Worm (Caenorhabditis elegans) whole organism, L4 larva: ENCODE results near the gene mtx-2.

Experiments
- F10B5.3 ChIP-seq: sonication (generic microtip); optimal IDR thresholded peaks from 2 replicates; lab custom pipeline; 2016; ENCODE audit warnings: mild to moderate bottlenecking, missing genetic modification characterization, missing compliant biosample characterization
- F37D6.2 ChIP-seq: sonication (generic microtip); optimal IDR thresholded peaks from 2 replicates; lab custom pipeline; 2016; ENCODE audit warnings: mild to moderate bottlenecking, missing genetic modification characterization, missing compliant biosample characterization
- F49E8.2 ChIP-seq: sonication (generic microtip); optimal IDR thresholded peaks from 2 replicates; lab custom pipeline; 2016; ENCODE audit warnings: missing compliant biosample characterization, mild to moderate bottlenecking, missing genetic modification characterization, borderline replicate concordance
- R02D3.7 ChIP-seq: fragments of 150-350 bp; sonication (generic microtip); optimal IDR thresholded peaks from 3 replicates; lab custom pipeline; 2014; ENCODE audit warnings: missing biosample characterization, missing genetic modification characterization
- aha-1 ChIP-seq: fragments of 150-350 bp; peaks from one replicate; lab custom pipeline; 2014; ENCODE audit warnings: missing biosample characterization, missing genetic modification characterization
- ceh-20 ChIP-seq: fragments of 200-800 bp; sonication (Bioruptor generic); IDR thresholded peaks from 2 replicates; pipeline ENCODE4 v1.3.6; 2022; ENCODE audit warnings: missing genetic modification reagents, missing genetic modification characterization, missing compliant biosample characterization
- ceh-62 ChIP-seq: sonication (generic microtip); optimal IDR thresholded peaks from 2 replicates; lab custom pipeline; 2017; ENCODE audit warnings: missing biosample characterization, missing genetic modification characterization
- ces-1 ChIP-seq: fragments of 150-350 bp; sonication (generic microtip); optimal IDR thresholded peaks from 4 replicates; lab custom pipeline; 2014; ENCODE audit warnings: missing biosample characterization, missing genetic modification reagents, missing genetic modification characterization
- daf-19 ChIP-seq: fragments of 200-800 bp; sonication (Bioruptor generic); conservative IDR thresholded peaks from 2 replicates; pipeline ENCODE4 v1.3.6; 2022; ENCODE audit warnings: missing genetic modification characterization, missing compliant biosample characterization
- dmd-6 ChIP-seq: fragments of 200-800 bp; sonication (Bioruptor generic); IDR thresholded peaks from 2 replicates; pipeline ENCODE4 v1.3.6; 2022; ENCODE audit warnings: missing genetic modification reagents, missing genetic modification characterization, missing compliant biosample characterization
- dve-1 ChIP-seq: sonication (generic microtip); optimal IDR thresholded peaks from 2 replicates; lab custom pipeline; 2017; ENCODE audit warnings: antibody characterized with exemption, mild to moderate bottlenecking, missing genetic modification characterization, missing compliant biosample characterization; ENCODE audit not compliant: insufficient read depth
- egl-27 ChIP-seq: sonication (generic microtip); optimal IDR thresholded peaks from 3 replicates; lab custom pipeline; 2017; ENCODE audit warnings: missing biosample characterization, missing genetic modification reagents, missing genetic modification characterization
- egl-43 ChIP-seq: fragments of 200-800 bp; sonication (Bioruptor generic); IDR thresholded peaks from 2 replicates; pipeline ENCODE4 v1.3.6; 2022; ENCODE audit warnings: missing genetic modification reagents, missing genetic modification characterization, missing compliant biosample characterization
- hif-1 ChIP-seq, 2 experiments: sonication (generic microtip); optimal IDR thresholded peaks; 2 replicates each; lab custom pipeline; 2016 to 2017; ENCODE audit warnings: missing compliant biosample characterization in 2 of 2, missing genetic modification characterization in 2 of 2, missing genetic modification reagents in 2 of 2, missing genotype in 2 of 2, mild to moderate bottlenecking in 1 of 2
- hlh-11 ChIP-seq: fragments of 200-800 bp; sonication (Bioruptor generic); optimal IDR thresholded peaks from 2 replicates; lab custom pipeline; 2018; ENCODE audit warnings: mild to moderate bottlenecking, missing genetic modification characterization, missing compliant biosample characterization
- hlh-30 ChIP-seq: sonication (generic microtip); optimal IDR thresholded peaks from 2 replicates; lab custom pipeline; 2017; ENCODE audit warnings: antibody characterized with exemption, mild to moderate bottlenecking, missing genetic modification characterization, missing compliant biosample characterization; ENCODE audit not compliant: insufficient read depth
- hmg-1.1 ChIP-seq: fragments of 200-800 bp; sonication (Bioruptor generic); IDR thresholded peaks from 2 replicates; pipeline ENCODE4 v1.3.6; 2022; ENCODE audit warnings: missing genetic modification reagents, missing genetic modification characterization, missing compliant biosample characterization
- lim-7 ChIP-seq: fragments of 200-800 bp; sonication (Bioruptor generic); IDR thresholded peaks from 2 replicates; pipeline ENCODE4 v1.3.6; 2022; ENCODE audit warnings: missing genetic modification characterization, missing compliant biosample characterization
- lin-1 ChIP-seq: fragments of 200-800 bp; sonication (Bioruptor generic); IDR thresholded peaks from 2 replicates; pipeline ENCODE4 v1.3.6; 2022; ENCODE audit warnings: missing genetic modification reagents, missing genetic modification characterization, missing compliant biosample characterization
- lin-15B ChIP-seq: fragments of 150-350 bp; sonication (generic microtip); optimal IDR thresholded peaks from 3 replicates; lab custom pipeline; 2014; ENCODE audit warnings: missing biosample characterization, missing genetic modification characterization
- lsy-2 ChIP-seq, 2 experiments: fragments of 150-350 bp in 1 of 2; sonication (generic microtip) in 1 of 2; optimal IDR thresholded peaks; 2 replicates each; lab custom pipeline; 2014 to 2017; ENCODE audit warnings: missing biosample characterization in 2 of 2, missing genetic modification characterization in 2 of 2
- mdl-1 ChIP-seq, 2 experiments: fragments of 150-350 bp in 1 of 2; sonication (generic microtip) in 1 of 2; optimal IDR thresholded peaks; 2 replicates each; lab custom pipeline; 2014 to 2017; ENCODE audit warnings: missing biosample characterization in 2 of 2, missing genetic modification characterization in 2 of 2
- mdt-29 ChIP-seq: fragments of 200-800 bp; sonication (Bioruptor generic); IDR thresholded peaks from 2 replicates; pipeline ENCODE4 v1.3.6; 2022; ENCODE audit warnings: missing genetic modification reagents, missing genetic modification characterization, missing compliant biosample characterization
- mep-1 ChIP-seq: fragments of 150-350 bp; sonication (generic microtip); optimal IDR thresholded peaks from 3 replicates; lab custom pipeline; 2014; ENCODE audit warnings: missing biosample characterization, missing genetic modification characterization
- mes-2 ChIP-seq: sonication (generic microtip); optimal IDR thresholded peaks from 2 replicates; lab custom pipeline; 2016; ENCODE audit warnings: missing genotype, mild to moderate bottlenecking, missing genetic modification characterization, missing compliant biosample characterization; ENCODE audit not compliant: poor library complexity, severe bottlenecking
- mxl-3 ChIP-seq: fragments of 200-800 bp; sonication (Bioruptor generic); optimal IDR thresholded peaks from 2 replicates; lab custom pipeline; 2018; ENCODE audit warnings: mild to moderate bottlenecking, missing genetic modification characterization, missing compliant biosample characterization
- nhr-11 ChIP-seq: fragments of 150-350 bp; optimal IDR thresholded peaks from 2 replicates; lab custom pipeline; 2014; ENCODE audit warnings: missing biosample characterization, missing genetic modification characterization
- nhr-111 ChIP-seq: fragments of 200-800 bp; sonication (Bioruptor generic); optimal IDR thresholded peaks from 2 replicates; lab custom pipeline; 2018; ENCODE audit warnings: mild to moderate bottlenecking, missing genetic modification characterization, missing compliant biosample characterization
- nhr-28 ChIP-seq: fragments of 150-350 bp; optimal IDR thresholded peaks from 2 replicates; lab custom pipeline; 2014; ENCODE audit warnings: missing biosample characterization, missing genetic modification characterization
- nhr-41 ChIP-seq: fragments of 200-800 bp; sonication (Bioruptor generic); IDR thresholded peaks from 2 replicates; pipeline ENCODE4 v1.3.6; 2022; ENCODE audit warnings: missing genetic modification reagents, missing genetic modification characterization, missing compliant biosample characterization
- nhr-76 ChIP-seq: fragments of 150-350 bp; optimal IDR thresholded peaks from 2 replicates; lab custom pipeline; 2014; ENCODE audit warnings: missing biosample characterization, missing genetic modification characterization
- rbr-2 ChIP-seq: sonication (generic microtip); optimal IDR thresholded peaks from 2 replicates; lab custom pipeline; 2016; ENCODE audit warnings: missing genotype, missing genetic modification characterization, missing compliant biosample characterization
- set-16 ChIP-seq: fragments of 200-800 bp; sonication (Bioruptor generic); IDR thresholded peaks from 2 replicates; pipeline ENCODE4 v1.3.6; 2022; ENCODE audit warnings: missing genetic modification reagents, missing genetic modification characterization, missing compliant biosample characterization
- spr-1 ChIP-seq: sonication (generic microtip); optimal IDR thresholded peaks from 2 replicates; lab custom pipeline; 2016; ENCODE audit warnings: mild to moderate bottlenecking, missing genetic modification characterization, missing compliant biosample characterization
- tra-1 ChIP-seq: fragments of 200-800 bp; sonication (Bioruptor generic); IDR thresholded peaks from 2 replicates; pipeline ENCODE4 v1.3.6; 2022; ENCODE audit warnings: missing genetic modification reagents, missing genetic modification characterization, missing compliant biosample characterization
- unc-62 ChIP-seq, 3 experiments: fragments of 150-350 bp in 1 of 3; sonication (generic microtip); optimal IDR thresholded peaks in 2 of 3; peaks in 1 of 3; 1 replicate in 1 of 3; 2 replicates in 2 of 3; lab custom pipeline; 2014 to 2017; ENCODE audit warnings: missing biosample characterization in 3 of 3, missing genetic modification characterization in 3 of 3, missing genetic modification reagents in 3 of 3, missing genotype in 1 of 3
- zfp-3 ChIP-seq: fragments of 200-800 bp; sonication (Bioruptor generic); conservative IDR thresholded peaks from 2 replicates; pipeline ENCODE4 v1.3.6; 2022; ENCODE audit warnings: missing genetic modification reagents, missing genetic modification characterization, missing compliant biosample characterization
- ztf-11 ChIP-seq: fragments of 150-350 bp; optimal IDR thresholded peaks from 2 replicates; lab custom pipeline; 2014; ENCODE audit warnings: missing biosample characterization, missing genetic modification characterization

Gene mtx-2

DNA sequence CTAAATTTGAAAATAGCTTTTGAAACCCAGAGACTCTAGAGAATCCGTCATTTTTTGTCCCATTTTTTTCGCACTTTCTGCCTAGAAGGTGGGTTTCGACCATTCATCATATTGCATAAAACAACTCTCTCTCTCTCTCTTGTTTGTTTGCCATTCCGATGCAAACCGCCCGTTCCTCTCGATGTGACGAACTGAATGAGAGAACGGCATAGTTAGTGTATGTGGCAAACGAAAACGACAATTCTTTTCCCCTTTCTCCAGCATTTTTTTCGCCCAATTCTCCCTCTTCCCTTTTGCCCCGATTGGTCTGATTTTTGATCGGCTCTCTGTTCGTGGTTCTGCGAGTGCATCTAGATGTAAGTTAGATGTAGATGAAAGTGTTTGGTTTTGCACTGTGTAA lies 41.9 kb downstream of the mtx-2 start:
- TF ChIP-seq ceh-20 (GFP tag; lab: Robert Waterston, UW), result no peak
- TF ChIP-seq ztf-11 (tag; lab: Kevin White, UChicago), result no peak
- peak; percentile 3 for TF ChIP-seq mes-2
- no peak for TF ChIP-seq ces-1 (GFP tag; lab: Kevin White, UChicago)
- 0 out of 2 replicates have a peak, but pooled peaks have one; percentile 9 for TF ChIP-seq hmg-1.1
- peak in 1 of 2 experiments; percentile 87 for TF ChIP-seq unc-62 (GFP tag; optimal IDR thresholded peaks at IDR 0.05 in 1 of 2; lab: Kevin White, UChicago)
- no peak for TF ChIP-seq unc-62 (tag; optimal IDR thresholded peaks at IDR 0.05; lab: Kevin White, UChicago)
- no peak for TF ChIP-seq set-16 (GFP tag; lab: Robert Waterston, UW)

- TF ChIP-seq R02D3.7, result no peak
- peak; percentile 63 for TF ChIP-seq mep-1 (tag; lab: Kevin White, UChicago)
- TF ChIP-seq nhr-11 (tag; lab: Kevin White, UChicago), result peak; percentile 66
- TF ChIP-seq tra-1 (GFP tag; lab: Robert Waterston, UW), result peak; percentile 22; the same call in 1 of the 2 replicates
- peak; percentile 52; the same call in 1 of the 2 replicates for TF ChIP-seq ceh-20 (GFP tag; lab: Robert Waterston, UW)
- no peak for TF ChIP-seq nhr-41 (GFP tag; lab: Robert Waterston, UW)
- TF ChIP-seq ces-1 (GFP tag; lab: Kevin White, UChicago), result no peak
- TF ChIP-seq F10B5.3 (tag; lab: Kevin White, UChicago), result no peak
- TF ChIP-seq nhr-28 (tag; lab: Kevin White, UChicago), result no peak
- TF ChIP-seq hlh-30 (tag; lab: Kevin White, UChicago), result peak; percentile 97
- TF ChIP-seq lin-15B, result no peak
- TF ChIP-seq egl-27 (tag; lab: Kevin White, UChicago), result no peak
- TF ChIP-seq mes-2, result peak; percentile 51
- peak; percentile 8 for TF ChIP-seq rbr-2 (tag; lab: Kevin White, UChicago)
- TF ChIP-seq nhr-111 (GFP tag; lab: Kevin White, UChicago), result no peak
- no peak for TF ChIP-seq spr-1 (tag; lab: Kevin White, UChicago)
- TF ChIP-seq hlh-11 (tag; lab: Kevin White, UChicago), result peak; percentile 79
- no peak for TF ChIP-seq lin-1 (GFP tag; lab: Robert Waterston, UW)
- peak; percentile 27 for TF ChIP-seq aha-1 (tag; lab: Kevin White, UChicago)
- TF ChIP-seq egl-43 (GFP tag; lab: Robert Waterston, UW), result no peak
- TF ChIP-seq hmg-1.1, result 0 out of 2 replicates have a peak, but pooled peaks have one; percentile 21
- peak in 1 of 2 experiments; percentile 72 for TF ChIP-seq lsy-2 (tag; optimal IDR thresholded peaks at IDR 0.05; lab: Kevin White, UChicago)
- peak; percentile 37 for TF ChIP-seq F37D6.2 (tag; lab: Kevin White, UChicago)
- TF ChIP-seq nhr-76, result peak; percentile 43
- TF ChIP-seq hif-1 (tag; optimal IDR thresholded peaks at IDR 0.05; lab: Kevin White, UChicago), result peak in 1 of 2 experiments; percentile 62
- peak; percentile 23 for TF ChIP-seq dve-1 (tag; lab: Kevin White, UChicago)
- peak; percentile 29; the same call in 1 of the 2 replicates for TF ChIP-seq set-16 (GFP tag; lab: Robert Waterston, UW)
- TF ChIP-seq F49E8.2 (tag; lab: Kevin White, UChicago), result no peak
- TF ChIP-seq zfp-3, result no peak
- no peak for TF ChIP-seq ceh-62 (tag; lab: Kevin White, UChicago)
- peak; percentile 52 for TF ChIP-seq dmd-6 (GFP tag; lab: Robert Waterston, UW)
- no peak for TF ChIP-seq daf-19 (GFP tag; lab: Robert Waterston, UW)
- peak; percentile 19 for TF ChIP-seq mxl-3 (GFP tag; lab: Kevin White, UChicago)
- no peak for TF ChIP-seq lim-7
- TF ChIP-seq mdl-1 (tag; optimal IDR thresholded peaks at IDR 0.05; lab: Kevin White, UChicago), result peak in 1 of 2 experiments; percentile 81
- no peak for TF ChIP-seq mdt-29
These were observed 42.5 kb downstream of the mtx-2 start for ce11 chrIII:7720861-7721260.
